Fruit fly (Drosophila melanogaster) whole organism, pupa: ENCODE measurements around the gene Teh1.

Source experiments
- CG10348 ChIP-seq: fragments of 200-800 bp; sonication (Bioruptor generic); IDR thresholded peaks from 2 replicates; pipeline ENCODE4 v1.3.6; 2022; ENCODE audit warnings: missing biosample characterization, missing genetic modification characterization
- CG12605 ChIP-seq: fragments of 200-800 bp; sonication (Bioruptor generic); IDR thresholded peaks from 2 replicates; pipeline ENCODE4 v1.3.6; 2022; ENCODE audit warnings: missing biosample characterization, missing genetic modification characterization
- CG13204 ChIP-seq: fragments of 200-800 bp; sonication (Bioruptor generic); optimal IDR thresholded peaks from 2 replicates; lab custom pipeline; 2018; ENCODE audit warnings: missing biosample characterization, mild to moderate bottlenecking, missing genetic modification characterization, moderate library complexity
- CG14655 ChIP-seq: fragments of 200-800 bp; sonication (Bioruptor generic); optimal IDR thresholded peaks from 3 replicates; lab custom pipeline; 2017; ENCODE audit warnings: mild to moderate bottlenecking, missing biosample characterization, missing genetic modification reagents, missing genetic modification characterization
- CG15710 ChIP-seq: fragments of 200-800 bp; sonication (Bioruptor generic); optimal IDR thresholded peaks from 2 replicates; lab custom pipeline; 2018; ENCODE audit warnings: missing biosample characterization, mild to moderate bottlenecking, missing genetic modification characterization, moderate library complexity
- CG17806 ChIP-seq: fragments of 200-800 bp; sonication (Bioruptor generic); optimal IDR thresholded peaks from 2 replicates; lab custom pipeline; 2018; ENCODE audit warnings: missing biosample characterization, mild to moderate bottlenecking, missing genetic modification characterization, moderate library complexity
- CG32121 ChIP-seq: fragments of 200-800 bp; sonication (Bioruptor generic); IDR thresholded peaks from 2 replicates; pipeline ENCODE4 v1.3.6; 2022; ENCODE audit warnings: missing biosample characterization, missing genetic modification characterization
- CG34367 ChIP-seq: fragments of 200-800 bp; sonication (Bioruptor generic); optimal IDR thresholded peaks from 2 replicates; lab custom pipeline; 2018; ENCODE audit warnings: missing biosample characterization, mild to moderate bottlenecking, missing genetic modification characterization
- CG4496 ChIP-seq: fragments of 200-800 bp; sonication (Bioruptor generic); IDR thresholded peaks from 3 replicates; pipeline ENCODE4 v1.3.6; 2022; ENCODE audit warnings: missing biosample characterization, missing genetic modification characterization
- CG8159 ChIP-seq: fragments of 200-800 bp; sonication (Bioruptor generic); optimal IDR thresholded peaks from 3 replicates; lab custom pipeline; 2018; ENCODE audit warnings: missing biosample characterization, mild to moderate bottlenecking, missing genetic modification characterization, moderate library complexity
- CG8301 ChIP-seq: fragments of 200-800 bp; sonication (Bioruptor generic); optimal IDR thresholded peaks from 2 replicates; lab custom pipeline; 2018; ENCODE audit warnings: missing biosample characterization, mild to moderate bottlenecking, missing genetic modification characterization
- CG9948 ChIP-seq: fragments of 200-800 bp; sonication (Bioruptor generic); optimal IDR thresholded peaks from 2 replicates; lab custom pipeline; 2018; ENCODE audit warnings: missing biosample characterization, mild to moderate bottlenecking, missing genetic modification characterization, moderate library complexity
- D1 ChIP-seq: fragments of 200-800 bp; sonication (Bioruptor generic); optimal IDR thresholded peaks from 2 replicates; lab custom pipeline; 2018; ENCODE audit warnings: missing biosample characterization, mild to moderate bottlenecking, missing genetic modification characterization, moderate library complexity
- EcR ChIP-seq: fragments of 200-800 bp; sonication (Bioruptor generic); optimal IDR thresholded peaks from 3 replicates; lab custom pipeline; 2019; ENCODE audit warnings: missing biosample characterization, missing genetic modification characterization, mild to moderate bottlenecking, moderate library complexity, missing genetic modification reagents
- Ets98B ChIP-seq: fragments of 200-800 bp; sonication (Bioruptor generic); IDR thresholded peaks from 2 replicates; pipeline ENCODE4 v1.3.6; 2022; ENCODE audit warnings: missing biosample characterization, missing genetic modification characterization
- Pif1A ChIP-seq: fragments of 200-800 bp; sonication (Bioruptor generic); optimal IDR thresholded peaks from 3 replicates; lab custom pipeline; 2016; ENCODE audit warnings: missing biosample characterization, missing genetic modification characterization
- Pif1B ChIP-seq: fragments of 200-800 bp; sonication (Bioruptor generic); optimal IDR thresholded peaks from 3 replicates; lab custom pipeline; 2016; ENCODE audit warnings: missing biosample characterization, missing genetic modification characterization
- Snoo ChIP-seq: fragments of 200-800 bp; sonication (Bioruptor generic); optimal IDR thresholded peaks from 3 replicates; lab custom pipeline; 2017; ENCODE audit warnings: missing biosample characterization, mild to moderate bottlenecking, missing genetic modification characterization, inconsistent platforms
- fd96Ca ChIP-seq: fragments of 200-800 bp; sonication (Bioruptor generic); IDR thresholded peaks from 3 replicates; pipeline ENCODE4 v1.3.6; 2022; ENCODE audit warnings: missing biosample characterization, missing genetic modification characterization
- gl ChIP-seq: fragments of 200-800 bp; sonication (Bioruptor generic); optimal IDR thresholded peaks from 2 replicates; lab custom pipeline; 2018; ENCODE audit warnings: missing biosample characterization, mild to moderate bottlenecking, missing genetic modification characterization
- rn ChIP-seq: fragments of 200-800 bp; sonication (Bioruptor generic); IDR thresholded peaks from 2 replicates; pipeline ENCODE4 v1.3.6; 2022; ENCODE audit warnings: missing biosample characterization, missing genetic modification characterization

Gene Teh1

DNA sequence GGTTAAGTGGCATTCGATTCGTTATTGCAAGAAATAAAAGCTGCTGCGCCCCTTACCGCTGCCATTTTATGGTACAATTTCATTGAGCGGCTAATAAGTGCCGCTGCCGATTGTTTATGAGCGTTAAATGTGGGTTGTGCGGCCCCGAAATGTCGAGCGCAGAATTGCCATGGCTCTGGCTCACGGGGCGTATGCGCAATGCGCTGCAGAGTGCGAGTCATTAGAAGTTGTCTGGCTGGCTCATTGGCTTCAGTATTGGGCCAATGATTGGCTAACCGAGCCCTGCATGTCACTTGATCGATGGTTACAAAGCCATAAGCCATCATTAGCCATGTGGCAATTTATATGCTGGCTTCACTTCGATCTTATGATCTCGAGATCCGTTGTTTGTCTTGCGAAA, 42.2 kb upstream of the Teh1 start:
- TF ChIP-seq CG34367: no peak
- TF ChIP-seq CG14655 (GFP tag; lab: Kevin White, UChicago): no peak
- TF ChIP-seq CG15710 (tag; lab: Kevin White, UChicago): no peak
- TF ChIP-seq CG4496 (GFP tag; lab: Robert Waterston, UW): no peak
- TF ChIP-seq CG13204 (GFP tag; lab: Kevin White, UChicago): no peak
- TF ChIP-seq CG10348 (GFP tag; lab: Robert Waterston, UW): no peak
- TF ChIP-seq CG8301: no peak
- TF ChIP-seq Snoo (tag; lab: Kevin White, UChicago): no peak
- TF ChIP-seq D1 (tag; lab: Kevin White, UChicago): no peak
- no peak for TF ChIP-seq Ets98B
- TF ChIP-seq EcR (GFP tag; lab: Kevin White, UChicago): no peak
- no peak for TF ChIP-seq Pif1B
- no peak for TF ChIP-seq fd96Ca (GFP tag; lab: Robert Waterston, UW)
- no peak for TF ChIP-seq CG17806 (tag; lab: Kevin White, UChicago)
- TF ChIP-seq Pif1A: no peak
- TF ChIP-seq CG32121: no peak
- no peak for TF ChIP-seq rn (GFP tag; lab: Robert Waterston, UW)
- TF ChIP-seq CG8159 (tag; lab: Kevin White, UChicago): no peak
- TF ChIP-seq gl: no peak

DNA sequence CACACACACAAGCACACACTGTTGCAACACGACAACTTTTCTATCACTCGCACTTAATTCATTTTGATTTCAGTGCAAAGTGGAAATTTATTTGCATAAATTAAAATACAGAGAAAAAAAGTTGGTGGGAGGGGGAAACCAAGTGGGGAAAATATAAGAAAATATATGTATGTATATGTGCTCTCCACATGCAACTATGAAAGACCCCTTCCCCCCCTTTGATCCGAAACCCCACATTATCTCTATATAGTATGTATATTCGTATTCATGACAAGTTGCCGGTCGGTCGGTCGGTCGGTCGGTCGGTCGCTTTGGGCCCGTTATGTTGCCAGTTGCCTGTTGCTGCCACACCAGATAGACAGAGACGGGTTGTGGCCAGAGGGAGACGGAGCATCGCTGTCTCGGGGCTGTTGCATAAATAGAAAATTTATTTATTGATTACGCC, 38.1 kb upstream of the Teh1 start:
- TF ChIP-seq Pif1A (no peak), CG32121 (peak; percentile 8; the same call in 1 of the 2 replicates), gl (no peak), Ets98B (peak; percentile 24; the same call in 1 of the 2 replicates)

DNA sequence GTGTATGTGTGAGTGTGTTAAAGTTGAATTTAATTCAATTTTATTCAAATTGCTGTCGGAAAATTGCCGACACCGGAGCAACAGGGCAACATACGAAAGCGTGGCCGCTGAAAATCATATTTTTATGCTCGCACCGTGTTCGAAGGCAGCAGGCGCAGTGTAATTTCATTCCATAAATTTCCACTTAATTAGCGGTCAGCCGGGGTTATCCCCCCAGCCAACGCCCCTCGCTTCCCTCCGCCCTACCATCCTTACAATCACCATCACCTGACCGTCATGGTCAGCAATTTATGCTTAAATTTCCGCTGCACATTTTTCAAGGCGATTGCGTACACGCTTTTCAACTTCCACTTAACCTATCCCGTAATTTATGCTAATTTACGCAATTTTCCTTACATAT, 36.8 kb upstream of the Teh1 start:
- TF ChIP-seq CG12605 (GFP tag; lab: Robert Waterston, UW) (no peak), rn (GFP tag; lab: Robert Waterston, UW) (no peak), D1 (tag; lab: Kevin White, UChicago) (no peak), CG10348 (GFP tag; lab: Robert Waterston, UW) (no peak), gl (no peak), CG14655 (GFP tag; lab: Kevin White, UChicago) (no peak), Pif1B (no peak), CG4496 (GFP tag; lab: Robert Waterston, UW) (no peak)

dm6 chr3R:9903370-9903769, 35.5 kb upstream of the Teh1 start:
- TF ChIP-seq CG4496 (GFP tag; lab: Robert Waterston, UW) (peak; percentile 48; the same call in 1 of the 3 replicates), CG9948 (no peak)

dm6 chr3R:9902834-9903233, 34.9 kb upstream of the Teh1 start:
- no peak for TF ChIP-seq rn (GFP tag; lab: Robert Waterston, UW)
- TF ChIP-seq EcR (GFP tag; lab: Kevin White, UChicago): no peak
- TF ChIP-seq CG12605 (GFP tag; lab: Robert Waterston, UW): no peak
- no peak for TF ChIP-seq CG8159 (tag; lab: Kevin White, UChicago)
- TF ChIP-seq CG4496 (GFP tag; lab: Robert Waterston, UW): 0 out of 3 replicates have a peak, but pooled peaks have one; percentile 6
- no peak for TF ChIP-seq CG14655 (GFP tag; lab: Kevin White, UChicago)
- TF ChIP-seq CG15710 (tag; lab: Kevin White, UChicago): no peak
- no peak for TF ChIP-seq Pif1B
- TF ChIP-seq, all 21 proteins: peak for 1

DNA sequence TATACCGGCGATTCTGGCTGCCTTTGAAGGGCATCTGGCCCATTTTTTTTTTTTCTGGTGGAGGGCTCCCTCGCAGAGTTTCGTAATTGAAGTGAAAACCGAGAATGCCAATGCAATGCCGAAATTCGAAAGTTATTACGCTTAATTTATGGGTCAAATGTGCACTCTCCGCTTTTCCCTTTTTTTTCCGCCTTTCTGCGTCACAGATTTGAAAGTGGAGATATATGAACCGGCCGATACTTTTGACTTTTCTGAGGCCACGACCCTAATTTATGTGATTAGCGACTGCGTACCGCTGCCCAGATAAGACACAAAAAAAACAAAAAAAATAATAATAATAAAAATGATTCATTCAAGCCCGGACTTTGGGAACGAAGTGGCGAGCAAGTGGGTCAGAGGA, 29.6 kb upstream of the Teh1 start:
- TF ChIP-seq Pif1B (no peak), CG8159 (tag; lab: Kevin White, UChicago) (no peak), CG32121 (no peak), CG4496 (GFP tag; lab: Robert Waterston, UW) (no peak), CG17806 (tag; lab: Kevin White, UChicago) (no peak), rn (GFP tag; lab: Robert Waterston, UW) (no peak), CG34367 (no peak), Pif1A (no peak), CG15710 (tag; lab: Kevin White, UChicago) (no peak), Snoo (tag; lab: Kevin White, UChicago) (no peak)

DNA sequence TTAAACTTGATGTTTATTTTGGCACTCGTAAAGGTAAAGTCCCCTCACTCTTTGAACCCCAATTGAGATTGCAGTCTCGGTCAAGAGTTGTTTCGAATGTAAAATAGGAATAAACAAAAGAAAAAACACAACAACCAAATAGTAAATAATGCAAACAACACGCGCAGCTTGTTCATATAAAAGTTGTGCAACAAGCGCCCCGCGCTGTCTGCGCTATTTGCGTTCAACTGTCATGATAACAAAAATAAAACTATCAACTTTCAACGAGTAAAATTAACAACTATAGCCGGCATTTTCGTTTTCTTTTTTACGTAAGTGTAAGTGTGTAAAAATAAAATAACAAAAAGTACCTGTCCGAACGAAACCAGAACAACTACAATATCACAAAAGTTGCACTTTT, 24.7 kb upstream of the Teh1 start:
- TF ChIP-seq CG10348 (GFP tag; lab: Robert Waterston, UW) (no peak), CG4496 (GFP tag; lab: Robert Waterston, UW) (no peak), Pif1A (no peak), rn (GFP tag; lab: Robert Waterston, UW) (no peak), Snoo (tag; lab: Kevin White, UChicago) (no peak), CG32121 (no peak), Ets98B (no peak), CG8301 (no peak), CG12605 (GFP tag; lab: Robert Waterston, UW) (no peak), CG14655 (GFP tag; lab: Kevin White, UChicago) (no peak), CG34367 (no peak), CG8159 (tag; lab: Kevin White, UChicago) (no peak), CG15710 (tag; lab: Kevin White, UChicago) (no peak), CG9948 (no peak), CG13204 (GFP tag; lab: Kevin White, UChicago) (no peak), Pif1B (no peak)
